Worm (Caenorhabditis elegans): ENCODE results near the gene F33G12.3.

DNA sequence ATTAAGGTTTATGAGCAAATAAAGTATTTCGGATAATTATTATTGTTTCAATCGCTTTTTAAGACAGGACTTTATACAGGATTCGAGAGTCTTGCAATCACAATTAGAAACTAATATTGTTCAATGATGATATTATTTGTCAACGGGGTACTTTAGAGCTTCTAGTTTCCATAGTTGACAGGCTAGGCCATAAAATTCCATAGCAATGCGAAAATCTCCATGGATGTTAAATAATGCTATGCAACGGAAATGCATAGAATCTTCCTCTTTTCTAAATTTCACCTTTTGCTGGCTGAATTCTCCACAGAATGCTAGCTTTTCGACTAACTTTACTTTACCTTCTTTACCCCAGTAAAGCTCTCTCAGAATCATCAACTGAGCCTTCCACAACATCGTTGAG, 25.8 kb downstream of the F33G12.3 start, which contains the start of gene F59A6.3:
- TF ChIP-seq ceh-90 (tag; optimal IDR thresholded peaks at IDR 0.05) = no peak
- TF ChIP-seq ama-1 (optimal IDR thresholded peaks at IDR 0.05) = no peak
- no peak for TF ChIP-seq ets-5 (GFP tag; IDR thresholded peaks at IDR 0.05)
- no peak for TF ChIP-seq grh-1 (GFP tag; IDR thresholded peaks at IDR 0.05)
- TF ChIP-seq hpl-2 (GFP tag; optimal IDR thresholded peaks at IDR 0.05) = no peak
- TF ChIP-seq nhr-12 (tag; optimal IDR thresholded peaks at IDR 0.05) = no peak

Data from whole organism, L1 larva.